Worm (Caenorhabditis elegans) whole organism, young adult: ENCODE data around the gene C26F1.1.

Experiments used
- B0336.3 ChIP-seq: fragments of 200-800 bp; sonication (Bioruptor generic); IDR thresholded peaks from 2 replicates; pipeline ENCODE4 v1.3.6; 2022; ENCODE audit warnings: missing genetic modification characterization, missing compliant biosample characterization
- C17E4.6 ChIP-seq: fragments of 200-800 bp; sonication (Bioruptor generic); IDR thresholded peaks from 2 replicates; pipeline ENCODE4 v1.3.6; 2022; ENCODE audit warnings: missing genetic modification reagents, missing genetic modification characterization, missing compliant biosample characterization
- F10E7.11 ChIP-seq: sonication (generic microtip); optimal IDR thresholded peaks from 2 replicates; lab custom pipeline; 2017; ENCODE audit warnings: mild to moderate bottlenecking, missing genetic modification characterization, moderate library complexity, missing compliant biosample characterization
- F23B12.7 ChIP-seq: sonication (generic microtip); optimal IDR thresholded peaks from 2 replicates; lab custom pipeline; 2017; ENCODE audit warnings: missing genetic modification characterization, mild to moderate bottlenecking, missing compliant biosample characterization, antibody characterized with exemption, moderate library complexity; ENCODE audit not compliant: insufficient read depth
- F33H1.4 ChIP-seq: fragments of 200-800 bp; sonication (Bioruptor generic); IDR thresholded peaks from 2 replicates; pipeline ENCODE4 v1.3.6; 2022; ENCODE audit warnings: missing genetic modification reagents, missing genetic modification characterization, missing compliant biosample characterization
- F49E8.2 ChIP-seq: sonication (generic microtip); optimal IDR thresholded peaks from 3 replicates; lab custom pipeline; 2017; ENCODE audit warnings: missing genetic modification characterization, mild to moderate bottlenecking, missing compliant biosample characterization, antibody characterized with exemption, moderate library complexity; ENCODE audit not compliant: insufficient read depth
- T26A5.8 ChIP-seq: sonication (generic microtip); optimal IDR thresholded peaks from 2 replicates; lab custom pipeline; 2016; ENCODE audit warnings: missing genetic modification characterization, missing compliant biosample characterization
- Y53G8AR.9 ChIP-seq: fragments of 200-800 bp; sonication (Bioruptor generic); conservative IDR thresholded peaks from 2 replicates; pipeline ENCODE4 v1.3.6; 2022; ENCODE audit warnings: missing genetic modification reagents, missing genetic modification characterization, missing compliant biosample characterization
- Y79H2A.3 ChIP-seq: fragments of 200-800 bp; sonication (Bioruptor generic); conservative IDR thresholded peaks from 2 replicates; pipeline ENCODE4 v1.3.6; 2022; ENCODE audit warnings: missing genetic modification reagents, missing genetic modification characterization, missing compliant biosample characterization
- Y95B8A.8 ChIP-seq: fragments of 200-800 bp; sonication (Bioruptor generic); IDR thresholded peaks from 2 replicates; pipeline ENCODE4 v1.3.6; 2022; ENCODE audit warnings: missing genetic modification reagents, missing genetic modification characterization, missing compliant biosample characterization
- aptf-2 ChIP-seq: fragments of 200-800 bp; sonication (Bioruptor generic); conservative IDR thresholded peaks from 2 replicates; pipeline ENCODE4 v1.3.6; 2022; ENCODE audit warnings: missing genetic modification reagents, missing genetic modification characterization, missing compliant biosample characterization
- atf-7 ChIP-seq: sonication (generic microtip); optimal IDR thresholded peaks from 2 replicates; lab custom pipeline; 2017; ENCODE audit warnings: mild to moderate bottlenecking, missing genetic modification characterization, missing compliant biosample characterization
- athp-1 ChIP-seq: sonication (generic microtip); optimal IDR thresholded peaks from 2 replicates; lab custom pipeline; 2017; ENCODE audit warnings: mild to moderate bottlenecking, missing genetic modification characterization, missing compliant biosample characterization
- attf-5 ChIP-seq: fragments of 200-800 bp; sonication (Bioruptor generic); optimal IDR thresholded peaks from 2 replicates; lab custom pipeline; 2018; ENCODE audit warnings: mild to moderate bottlenecking, missing genetic modification characterization, missing compliant biosample characterization
- ccch-3 ChIP-seq: fragments of 200-800 bp; sonication (Bioruptor generic); optimal IDR thresholded peaks from 2 replicates; lab custom pipeline; 2018; ENCODE audit warnings: mild to moderate bottlenecking, missing genetic modification characterization, missing compliant biosample characterization
- ceh-100 ChIP-seq: fragments of 200-800 bp; sonication (Bioruptor generic); IDR thresholded peaks from 2 replicates; pipeline ENCODE4 v1.3.6; 2022; ENCODE audit warnings: missing genetic modification reagents, missing genetic modification characterization, missing compliant biosample characterization
- ceh-91 ChIP-seq: fragments of 200-800 bp; sonication (Bioruptor generic); IDR thresholded peaks from 2 replicates; pipeline ENCODE4 v1.3.6; 2022; ENCODE audit warnings: missing genetic modification reagents, missing genetic modification characterization, missing compliant biosample characterization
- chd-7 ChIP-seq: sonication (generic microtip); optimal IDR thresholded peaks from 2 replicates; lab custom pipeline; 2016; ENCODE audit warnings: mild to moderate bottlenecking, missing genetic modification characterization, moderate library complexity, missing compliant biosample characterization
- dox-1 ChIP-seq: fragments of 200-800 bp; sonication (Bioruptor generic); IDR thresholded peaks from 2 replicates; pipeline ENCODE4 v1.3.6; 2022; ENCODE audit warnings: missing genetic modification reagents, missing genetic modification characterization, missing compliant biosample characterization
- dpl-1 ChIP-seq: fragments of 150-350 bp; optimal IDR thresholded peaks from 2 replicates; lab custom pipeline; 2014; ENCODE audit warnings: missing biosample characterization, missing genetic modification reagents, missing genetic modification characterization
- egl-18 ChIP-seq: fragments of 200-800 bp; sonication (Bioruptor generic); IDR thresholded peaks from 2 replicates; pipeline ENCODE4 v1.3.6; 2022; ENCODE audit warnings: missing genetic modification reagents, missing genetic modification characterization, missing compliant biosample characterization
- ekl-4 ChIP-seq: fragments of 200-800 bp; sonication (Bioruptor generic); IDR thresholded peaks from 2 replicates; pipeline ENCODE4 v1.3.6; 2022; ENCODE audit warnings: missing genetic modification reagents, missing genetic modification characterization, missing compliant biosample characterization
- fkh-3 ChIP-seq: sonication (generic microtip); optimal IDR thresholded peaks from 2 replicates; lab custom pipeline; 2016; ENCODE audit warnings: mild to moderate bottlenecking, missing genetic modification characterization, missing compliant biosample characterization
- gei-17 ChIP-seq: fragments of 200-800 bp; sonication (Bioruptor generic); optimal IDR thresholded peaks from 2 replicates; lab custom pipeline; 2018; ENCODE audit warnings: mild to moderate bottlenecking, missing genetic modification characterization, missing compliant biosample characterization
- hmg-1.2 ChIP-seq: fragments of 200-800 bp; sonication (Bioruptor generic); IDR thresholded peaks from 2 replicates; pipeline ENCODE4 v1.3.6; 2022; ENCODE audit warnings: missing genetic modification reagents, missing genetic modification characterization, missing compliant biosample characterization
- hmg-20 ChIP-seq: fragments of 200-800 bp; sonication (Bioruptor generic); IDR thresholded peaks from 2 replicates; pipeline ENCODE4 v1.3.6; 2022; ENCODE audit warnings: missing genetic modification reagents, missing genetic modification characterization, missing compliant biosample characterization
- hrde-1 ChIP-seq: sonication (generic microtip); optimal IDR thresholded peaks from 2 replicates; lab custom pipeline; 2016; ENCODE audit warnings: missing genetic modification characterization, mild to moderate bottlenecking, missing compliant biosample characterization, moderate library complexity, missing genotype, missing genetic modification reagents, borderline replicate concordance
- hsf-1 ChIP-seq: fragments of 200-800 bp; sonication (Bioruptor generic); IDR thresholded peaks from 2 replicates; pipeline ENCODE4 v1.3.6; 2022; ENCODE audit warnings: missing genetic modification reagents, missing genetic modification characterization, missing compliant biosample characterization
- lin-35 ChIP-seq, 3 experiments: fragments of 150-350 bp in 2 of 3; sonication (generic microtip) in 1 of 3; optimal IDR thresholded peaks; 2 replicates each; lab custom pipeline; 2014 to 2018; ENCODE audit warnings: missing biosample characterization in 3 of 3, missing genetic modification characterization in 3 of 3, missing genetic modification reagents in 3 of 3
- lir-1 ChIP-seq: fragments of 200-800 bp; sonication (Bioruptor generic); conservative IDR thresholded peaks from 2 replicates; pipeline ENCODE4 v1.3.6; 2022; ENCODE audit warnings: missing genetic modification reagents, missing genetic modification characterization, missing compliant biosample characterization
- madf-6 ChIP-seq: fragments of 200-800 bp; sonication (Bioruptor generic); IDR thresholded peaks from 2 replicates; pipeline ENCODE4 v1.3.6; 2022; ENCODE audit warnings: missing genetic modification reagents, missing genetic modification characterization, missing compliant biosample characterization
- mes-4 ChIP-seq: sonication (generic microtip); optimal IDR thresholded peaks from 2 replicates; lab custom pipeline; 2016; ENCODE audit warnings: missing genotype, missing genetic modification characterization, missing compliant biosample characterization
- nfyb-1 ChIP-seq: fragments of 200-800 bp; sonication (Bioruptor generic); IDR thresholded peaks from 2 replicates; pipeline ENCODE4 v1.3.6; 2022; ENCODE audit warnings: missing genetic modification reagents, missing genetic modification characterization, missing compliant biosample characterization
- nhr-90 ChIP-seq: sonication (generic microtip); optimal IDR thresholded peaks from 2 replicates; lab custom pipeline; 2016; ENCODE audit warnings: missing genotype, mild to moderate bottlenecking, missing genetic modification characterization, missing compliant biosample characterization
- rcor-1 ChIP-seq: fragments of 200-800 bp; sonication (Bioruptor generic); IDR thresholded peaks from 2 replicates; pipeline ENCODE4 v1.3.6; 2022; ENCODE audit warnings: missing genetic modification reagents, missing genetic modification characterization, missing compliant biosample characterization
- sdz-38 ChIP-seq: sonication (generic microtip); optimal IDR thresholded peaks from 2 replicates; lab custom pipeline; 2016; ENCODE audit warnings: missing genotype, missing genetic modification characterization, missing compliant biosample characterization
- sea-2 ChIP-seq: fragments of 200-800 bp; sonication (Bioruptor generic); IDR thresholded peaks from 2 replicates; pipeline ENCODE4 v1.3.6; 2022; ENCODE audit warnings: missing genetic modification characterization, missing compliant biosample characterization
- snpc-1.3 ChIP-seq: sonication (generic microtip); optimal IDR thresholded peaks from 2 replicates; lab custom pipeline; 2017; ENCODE audit warnings: missing genetic modification characterization, mild to moderate bottlenecking, missing compliant biosample characterization, antibody characterized with exemption, moderate library complexity, missing genotype, missing genetic modification reagents; ENCODE audit not compliant: insufficient read depth
- snpc-4 ChIP-seq, 5 experiments: fragments of 150-350 bp in 1 of 5; sonication (generic microtip) in 4 of 5; optimal IDR thresholded peaks; 2 replicates each; lab custom pipeline; 2014 to 2018; ENCODE audit warnings: missing genetic modification characterization in 5 of 5, missing biosample characterization in 3 of 5, antibody characterized with exemption in 2 of 5, mild to moderate bottlenecking in 2 of 5, missing compliant biosample characterization in 2 of 5, missing genotype in 2 of 5, moderate library complexity in 2 of 5, missing genetic modification reagents in 1 of 5
- unc-130 ChIP-seq: sonication (generic microtip); optimal IDR thresholded peaks from 2 replicates; lab custom pipeline; 2016; ENCODE audit warnings: missing genetic modification reagents, missing genetic modification characterization, missing compliant biosample characterization
- zim-3 ChIP-seq: sonication (generic microtip); optimal IDR thresholded peaks from 2 replicates; lab custom pipeline; 2017; ENCODE audit warnings: mild to moderate bottlenecking, missing genetic modification characterization, moderate library complexity, missing compliant biosample characterization

The C26F1.1 gene

ce11 chrV:7777098-7777497 lies 8.1 kb upstream of the C26F1.1 start, which contains the start of gene C26F1.3 (continued):
- TF ChIP-seq zim-3 (tag; lab: Kevin White, UChicago), result no peak
- no peak for TF ChIP-seq mes-4 (tag; lab: Kevin White, UChicago)
- peak; percentile 0 for TF ChIP-seq snpc-1.3 (tag; lab: Kevin White, UChicago)
- no peak for TF ChIP-seq aptf-2
- no peak for TF ChIP-seq F23B12.7 (tag; lab: Kevin White, UChicago)
- TF ChIP-seq Y95B8A.8 (GFP tag; lab: Robert Waterston, UW), result no peak
- TF ChIP-seq B0336.3 (GFP tag; lab: Robert Waterston, UW), result peak; percentile 81
- TF ChIP-seq F33H1.4 (GFP tag; lab: Robert Waterston, UW), result no peak
- peak; percentile 44; the same call in 1 of the 2 replicates for TF ChIP-seq rcor-1 (GFP tag; lab: Robert Waterston, UW)
- peak; percentile 22 for TF ChIP-seq athp-1 (tag; lab: Kevin White, UChicago)

DNA sequence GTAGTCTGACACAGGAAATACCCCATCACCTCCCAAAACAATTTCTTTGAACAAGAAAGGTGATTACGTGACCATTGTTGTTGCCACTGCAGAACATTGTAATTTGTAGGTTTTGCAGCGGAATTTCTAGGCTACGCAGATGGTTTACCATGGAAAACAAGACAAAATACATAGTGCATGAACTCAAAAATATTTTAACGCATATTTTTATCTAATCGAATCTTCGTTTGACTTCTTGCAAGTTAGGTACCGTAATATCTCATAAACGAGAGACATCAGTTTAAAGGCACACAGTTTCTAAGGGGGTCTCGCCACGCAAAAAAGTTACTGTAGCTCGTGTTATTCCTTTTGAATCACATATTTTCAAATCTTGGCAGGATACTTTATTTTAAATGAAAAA lies 6.2 kb upstream of the C26F1.1 start:
- TF ChIP-seq nhr-90 (tag; lab: Kevin White, UChicago), result no peak
- peak; percentile 18 for TF ChIP-seq atf-7 (tag; lab: Kevin White, UChicago)
- TF ChIP-seq unc-130 (GFP tag; lab: Kevin White, UChicago), result peak; percentile 15
- peak; percentile 29; the same call in 1 of the 2 replicates for TF ChIP-seq C17E4.6 (GFP tag; lab: Robert Waterston, UW)
- TF ChIP-seq dpl-1 (GFP tag; lab: Kevin White, UChicago), result no peak
- no peak for TF ChIP-seq fkh-3 (tag; lab: Kevin White, UChicago)
- TF ChIP-seq ceh-91, result peak; percentile 27; the same call in 1 of the 2 replicates
- TF ChIP-seq B0336.3 (GFP tag; lab: Robert Waterston, UW), result peak; percentile 52; the same call in 1 of the 2 replicates
- peak; percentile 75 for TF ChIP-seq hrde-1 (tag; lab: Kevin White, UChicago)
- TF ChIP-seq ekl-4 (GFP tag; lab: Robert Waterston, UW), result peak; percentile 44; the same call in 1 of the 2 replicates
- no peak for TF ChIP-seq lin-35 (GFP tag; optimal IDR thresholded peaks at IDR 0.05; lab: Kevin White, UChicago)
- no peak for TF ChIP-seq nfyb-1 (GFP tag; lab: Robert Waterston, UW)
- no peak for TF ChIP-seq snpc-4 (GFP tag; optimal IDR thresholded peaks at IDR 0.05; lab: Kevin White, UChicago)
- peak in 1 of 4 experiments; percentile 23 for TF ChIP-seq snpc-4 (tag; optimal IDR thresholded peaks at IDR 0.05; lab: Kevin White, UChicago)
- peak; percentile 26; the same call in 1 of the 2 replicates for TF ChIP-seq madf-6 (GFP tag; lab: Robert Waterston, UW)
- peak; percentile 38 for TF ChIP-seq F49E8.2 (tag; lab: Kevin White, UChicago)
- no peak for TF ChIP-seq sea-2 (GFP tag; lab: Robert Waterston, UW)
- no peak for TF ChIP-seq mes-4 (tag; lab: Kevin White, UChicago)
- peak; percentile 61; the same call in 1 of the 2 replicates for TF ChIP-seq hsf-1 (GFP tag; lab: Robert Waterston, UW)
- no peak for TF ChIP-seq ccch-3 (GFP tag; lab: Kevin White, UChicago)
- TF ChIP-seq chd-7, result peak; percentile 15

ce11 chrV:7781511-7781910 lies 3.7 kb upstream of the C26F1.1 start, which contains the start of gene cyp-32A1:
TSS of gene cyp-32A1 (plus strand) at chrV:7781811.
- TF ChIP-seq hrde-1 (tag; lab: Kevin White, UChicago), result no peak
- no peak for TF ChIP-seq hmg-20
- no peak for TF ChIP-seq T26A5.8 (tag; lab: Kevin White, UChicago)
- no peak for TF ChIP-seq hmg-1.2 (GFP tag; lab: Robert Waterston, UW)
- TF ChIP-seq madf-6 (GFP tag; lab: Robert Waterston, UW), result no peak
- no peak for TF ChIP-seq lir-1 (GFP tag; lab: Robert Waterston, UW)
- no peak for TF ChIP-seq egl-18
- no peak for TF ChIP-seq gei-17 (GFP tag; lab: Kevin White, UChicago)
- no peak for TF ChIP-seq Y79H2A.3 (GFP tag; lab: Robert Waterston, UW)
- no peak for TF ChIP-seq sdz-38 (tag; lab: Kevin White, UChicago)
- TF ChIP-seq lin-35 (GFP tag; optimal IDR thresholded peaks at IDR 0.05; lab: Kevin White, UChicago), result no peak
- no peak for TF ChIP-seq attf-5 (GFP tag; lab: Kevin White, UChicago)
- TF ChIP-seq F10E7.11 (tag; lab: Kevin White, UChicago), result no peak
- no peak for TF ChIP-seq ceh-100 (GFP tag; lab: Robert Waterston, UW)
- no peak for TF ChIP-seq Y53G8AR.9 (GFP tag; lab: Robert Waterston, UW)
- no peak for TF ChIP-seq dox-1 (GFP tag; lab: Robert Waterston, UW)
